Fruit fly (Drosophila melanogaster): ENCODE results near the gene CG3698.

CG3698 gene

DNA sequence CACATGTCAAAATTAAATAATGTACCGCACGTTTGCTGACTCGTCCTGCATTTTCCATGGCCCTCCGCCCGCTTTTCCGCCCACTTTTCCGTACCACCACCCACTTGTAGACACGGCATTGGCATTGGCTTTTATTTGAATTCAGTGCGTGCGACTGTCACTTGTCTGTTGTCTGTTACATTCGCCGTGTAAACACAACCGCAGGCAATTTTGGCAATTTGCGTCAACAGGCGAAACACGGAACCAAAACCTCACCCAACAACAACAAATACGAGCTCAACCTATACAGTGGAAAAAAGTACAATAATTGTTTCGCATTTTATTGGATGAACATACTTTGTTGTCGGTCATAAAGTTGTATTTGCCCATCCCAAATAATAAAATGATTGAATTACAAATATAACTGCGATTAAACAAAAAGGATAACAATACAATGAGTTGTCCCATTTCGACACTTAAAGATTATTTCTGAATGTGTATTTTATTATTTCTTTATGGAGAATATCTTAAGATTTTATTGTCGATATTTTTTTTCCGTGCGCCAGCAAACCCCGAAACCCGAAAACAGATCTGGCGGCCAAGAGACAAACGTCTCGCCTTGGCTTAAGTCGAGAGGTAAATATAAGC is 50.8 kb downstream of the CG3698 start (continued):
- peak; percentile 7 for TF ChIP-seq oc (tag; optimal IDR thresholded peaks at IDR 0.05)
- TF ChIP-seq CG12942 (GFP tag; optimal IDR thresholded peaks at IDR 0.05) = no peak
- TF ChIP-seq CG10431 (GFP tag; optimal IDR thresholded peaks at IDR 0.05) = no peak
- TF ChIP-seq CG10543 (GFP tag; optimal IDR thresholded peaks at IDR 0.05) = no peak
- no peak for TF ChIP-seq BEAF-32 (GFP tag; optimal IDR thresholded peaks at IDR 0.05)
- TF ChIP-seq CG8290 (GFP tag; optimal IDR thresholded peaks at IDR 0.05) = no peak
- no peak for TF ChIP-seq CG8290 (tag; optimal IDR thresholded peaks at IDR 0.05)
- TF ChIP-seq CG11504 (tag; optimal IDR thresholded peaks at IDR 0.05) = peak; percentile 58
- TF ChIP-seq dmrt99B (tag; optimal IDR thresholded peaks at IDR 0.05) = peak; percentile 57
- no peak for TF ChIP-seq pros (GFP tag; optimal IDR thresholded peaks at IDR 0.05)
- TF ChIP-seq otp (GFP tag; IDR thresholded peaks at IDR 0.05) = no peak
- no peak for TF ChIP-seq CG10147 (GFP tag; optimal IDR thresholded peaks at IDR 0.05)
- TF ChIP-seq CG32772 (GFP tag; IDR thresholded peaks at IDR 0.05) = no peak
- no peak for TF ChIP-seq seq (GFP tag; IDR thresholded peaks at IDR 0.05)
- no peak for TF ChIP-seq CG3838 (GFP tag; optimal IDR thresholded peaks at IDR 0.05)
- TF ChIP-seq CG1647 (GFP tag; optimal IDR thresholded peaks at IDR 0.05) = no peak
- TF ChIP-seq ttk (GFP tag; IDR thresholded peaks at IDR 0.05) = no peak
- peak; percentile 5 for TF ChIP-seq unpg (GFP tag; optimal IDR thresholded peaks at IDR 0.05)
- TF ChIP-seq pum (GFP tag; optimal IDR thresholded peaks at IDR 0.05) = no peak
- TF ChIP-seq jumu (GFP tag; optimal IDR thresholded peaks at IDR 0.05) = no peak
- TF ChIP-seq wor (GFP tag; IDR thresholded peaks at IDR 0.05) = no peak
- TF ChIP-seq chinmo (GFP tag; IDR thresholded peaks at IDR 0.05; ENCODE audit: partially characterized antibody) = no peak
- no peak for TF ChIP-seq CG8765 (GFP tag; IDR thresholded peaks at IDR 0.05)
- TF ChIP-seq CG9727 (GFP tag; optimal IDR thresholded peaks at IDR 0.05) = no peak
- no peak for TF ChIP-seq CG8281 (tag; optimal IDR thresholded peaks at IDR 0.05)
- TF ChIP-seq Spps (tag; optimal IDR thresholded peaks at IDR 0.05) = no peak
- TF ChIP-seq MTF-1 (GFP tag; optimal IDR thresholded peaks at IDR 0.05; ENCODE audit: borderline replicate concordance) = no peak
- no peak for TF ChIP-seq CG31441 (GFP tag; IDR thresholded peaks at IDR 0.05)
- no peak for TF ChIP-seq dmrt11E (tag; optimal IDR thresholded peaks at IDR 0.05)
- TF ChIP-seq lab (GFP tag; optimal IDR thresholded peaks at IDR 0.05) = peak; percentile 54
- TF ChIP-seq trh (GFP tag; optimal IDR thresholded peaks at IDR 0.05) = no peak
- TF ChIP-seq H2.0 (GFP tag; IDR thresholded peaks at IDR 0.05) = 0 out of 2 replicates have a peak, but pooled peaks have one; percentile 15
- TF ChIP-seq ato (GFP tag; IDR thresholded peaks at IDR 0.05; ENCODE audit: partially characterized antibody) = no peak
- TF ChIP-seq croc (GFP tag; conservative IDR thresholded peaks at IDR 0.05) = no peak
- TF ChIP-seq CG11085 (GFP tag; IDR thresholded peaks at IDR 0.05) = no peak
- no peak for TF ChIP-seq E2f1 (GFP tag; IDR thresholded peaks at IDR 0.05)
- TF ChIP-seq C15 (GFP tag; IDR thresholded peaks at IDR 0.05) = no peak
- TF ChIP-seq sd (tag; optimal IDR thresholded peaks at IDR 0.05) = no peak
- TF ChIP-seq cato (GFP tag; optimal IDR thresholded peaks at IDR 0.05; ENCODE audit: borderline replicate concordance) = no peak
- no peak for TF ChIP-seq da (GFP tag; optimal IDR thresholded peaks at IDR 0.05)
- no peak for TF ChIP-seq ara (GFP tag; IDR thresholded peaks at IDR 0.05)

Data from whole organism, embryonic.